Worm (Caenorhabditis elegans) whole organism, L4/young adult: Measurements from ENCODE around the gene Y54G2A.40.

Experiments used
- W03F9.2 ChIP-seq: fragments of 150-350 bp; optimal IDR thresholded peaks from 2 replicates; lab custom pipeline; 2014; ENCODE audit warnings: missing biosample characterization, missing genetic modification characterization
- him-1 ChIP-seq: sonication (generic microtip); optimal IDR thresholded peaks from 2 replicates; lab custom pipeline; 2016; ENCODE audit warnings: missing genotype, missing genetic modification reagents, missing genetic modification characterization, missing compliant biosample characterization

- TF ChIP-seq W03F9.2 (tag; lab: Kevin White, UChicago) (no peak), him-1 (tag; lab: Kevin White, UChicago) (no peak)
Measured at ce11 chrIV:2834516-2834915, 11.8 kb upstream of the Y54G2A.40 start, which contains the start of gene pudl-2.
